Fruit fly (Drosophila melanogaster) whole organism, embryonic: ENCODE data around the gene Polr3G.

Source experiments
- CG11696 ChIP-seq: fragments of 200-800 bp; sonication (Bioruptor generic); IDR thresholded peaks from 2 replicates; pipeline ENCODE4 v1.3.6; 2022; ENCODE audit warnings: missing biosample characterization, missing genetic modification characterization
- CG12104 ChIP-seq: fragments of 200-800 bp; sonication (Bioruptor generic); optimal IDR thresholded peaks from 3 replicates; lab custom pipeline; 2016; ENCODE audit warnings: missing biosample characterization, missing genetic modification characterization
- CG1233 ChIP-seq: fragments of 200-800 bp; sonication (Bioruptor generic); optimal IDR thresholded peaks from 4 replicates; lab custom pipeline; 2018; ENCODE audit warnings: missing biosample characterization, mild to moderate bottlenecking, missing genetic modification characterization
- CG12942 ChIP-seq: fragments of 200-800 bp; sonication (Bioruptor generic); optimal IDR thresholded peaks from 3 replicates; lab custom pipeline; 2016; ENCODE audit warnings: missing biosample characterization, missing genetic modification characterization
- CG14014 ChIP-seq: fragments of 200-800 bp; sonication (Bioruptor generic); IDR thresholded peaks from 2 replicates; pipeline ENCODE4 v1.3.6; 2022; ENCODE audit warnings: missing biosample characterization, missing genetic modification characterization
- CG1529 ChIP-seq: fragments of 200-800 bp; sonication (Bioruptor generic); optimal IDR thresholded peaks from 3 replicates; lab custom pipeline; 2018; ENCODE audit warnings: missing biosample characterization, missing genetic modification characterization
- CG15696 ChIP-seq: fragments of 200-800 bp; sonication (Bioruptor generic); optimal IDR thresholded peaks from 2 replicates; lab custom pipeline; 2019; ENCODE audit warnings: missing biosample characterization, mild to moderate bottlenecking, missing genetic modification characterization, moderate library complexity
- CG1603 ChIP-seq: fragments of 200-800 bp; sonication (Bioruptor generic); optimal IDR thresholded peaks from 2 replicates; lab custom pipeline; 2019; ENCODE audit warnings: missing biosample characterization, mild to moderate bottlenecking, missing genetic modification characterization, moderate library complexity
- CG2129 ChIP-seq: fragments of 200-800 bp; sonication (Bioruptor generic); IDR thresholded peaks from 2 replicates; pipeline ENCODE4 v1.3.6; 2022; ENCODE audit warnings: missing biosample characterization, missing genetic modification characterization; ENCODE audit not compliant: partially characterized antibody
- CG2202 ChIP-seq: fragments of 200-800 bp; sonication (Bioruptor generic); optimal IDR thresholded peaks from 2 replicates; lab custom pipeline; 2018; ENCODE audit warnings: missing biosample characterization, mild to moderate bottlenecking, missing genetic modification characterization
- CG2678 ChIP-seq: fragments of 200-800 bp; sonication (Bioruptor generic); optimal IDR thresholded peaks from 3 replicates; lab custom pipeline; 2019; ENCODE audit warnings: missing biosample characterization, mild to moderate bottlenecking, missing genetic modification characterization, moderate library complexity
- CG30403 ChIP-seq: fragments of 200-800 bp; sonication (Bioruptor generic); optimal IDR thresholded peaks from 3 replicates; lab custom pipeline; 2016; ENCODE audit warnings: missing biosample characterization, missing genetic modification characterization
- CG3065 ChIP-seq: fragments of 200-800 bp; sonication (Bioruptor generic); optimal IDR thresholded peaks from 2 replicates; lab custom pipeline; 2016; ENCODE audit warnings: missing biosample characterization, missing genetic modification characterization
- CG3847 ChIP-seq: fragments of 200-800 bp; sonication (Bioruptor generic); IDR thresholded peaks from 2 replicates; pipeline ENCODE4 v1.3.6; 2022; ENCODE audit warnings: missing biosample characterization, missing genetic modification characterization
- CG4617 ChIP-seq: fragments of 200-800 bp; sonication (Bioruptor generic); optimal IDR thresholded peaks from 3 replicates; lab custom pipeline; 2016; ENCODE audit warnings: missing biosample characterization, missing genetic modification characterization, borderline replicate concordance
- CG4707 ChIP-seq: fragments of 200-800 bp; sonication (Bioruptor generic); optimal IDR thresholded peaks from 2 replicates; lab custom pipeline; 2018; ENCODE audit warnings: missing biosample characterization, mild to moderate bottlenecking, missing genetic modification characterization, moderate library complexity
- CG6791 ChIP-seq: fragments of 200-800 bp; sonication (Bioruptor generic); IDR thresholded peaks from 3 replicates; pipeline ENCODE4 v1.3.6; 2022; ENCODE audit warnings: missing biosample characterization, missing genetic modification characterization; ENCODE audit not compliant: partially characterized antibody
- CG7271 ChIP-seq: fragments of 200-800 bp; sonication (Bioruptor generic); optimal IDR thresholded peaks from 2 replicates; lab custom pipeline; 2018; ENCODE audit warnings: missing biosample characterization, mild to moderate bottlenecking, missing genetic modification characterization, moderate library complexity
- CG8290 ChIP-seq, 3 experiments: fragments of 200-800 bp; sonication (Bioruptor generic); optimal IDR thresholded peaks; 2 replicates each; lab custom pipeline; 2016 to 2019; ENCODE audit warnings: missing biosample characterization in 3 of 3, missing genetic modification characterization in 3 of 3, mild to moderate bottlenecking in 2 of 3, moderate library complexity in 1 of 3
- CG8478 ChIP-seq: fragments of >200 bp; optimal IDR thresholded peaks from 2 replicates; lab custom pipeline; 2018
- CG9817 ChIP-seq: fragments of 200-800 bp; sonication (Bioruptor generic); optimal IDR thresholded peaks from 2 replicates; lab custom pipeline; 2018; ENCODE audit warnings: missing biosample characterization, mild to moderate bottlenecking, missing genetic modification characterization, moderate library complexity
- Dref ChIP-seq: fragments of 200-800 bp; sonication (Bioruptor generic); IDR thresholded peaks from 2 replicates; pipeline ENCODE4 v1.3.6; 2022; ENCODE audit warnings: missing biosample characterization, missing genetic modification characterization
- Drgx ChIP-seq: fragments of 200-800 bp; sonication (Bioruptor generic); IDR thresholded peaks from 2 replicates; pipeline ENCODE4 v1.3.6; 2022; ENCODE audit warnings: missing biosample characterization, missing genetic modification characterization
- Ets97D ChIP-seq: fragments of 200-800 bp; sonication (Bioruptor generic); optimal IDR thresholded peaks from 3 replicates; lab custom pipeline; 2016; ENCODE audit warnings: missing biosample characterization, missing genetic modification characterization
- Fer3 ChIP-seq: fragments of 200-800 bp; sonication (Bioruptor generic); optimal IDR thresholded peaks from 2 replicates; lab custom pipeline; 2018; ENCODE audit warnings: missing biosample characterization, mild to moderate bottlenecking, missing genetic modification characterization, moderate library complexity
- Gug ChIP-seq: fragments of 200-800 bp; sonication (Bioruptor generic); IDR thresholded peaks from 4 replicates; pipeline ENCODE4 v1.3.6; 2022; ENCODE audit warnings: missing biosample characterization, missing genetic modification characterization
- H2.0 ChIP-seq: fragments of 200-800 bp; sonication (Bioruptor generic); IDR thresholded peaks from 2 replicates; pipeline ENCODE4 v1.3.6; 2022; ENCODE audit warnings: missing biosample characterization, missing genetic modification characterization
- HLH54F ChIP-seq: fragments of 200-800 bp; sonication (Bioruptor generic); optimal IDR thresholded peaks from 3 replicates; lab custom pipeline; 2016; ENCODE audit warnings: missing biosample characterization, missing genetic modification characterization
- Hmr ChIP-seq: fragments of 200-800 bp; sonication (Bioruptor generic); optimal IDR thresholded peaks from 3 replicates; lab custom pipeline; 2017; ENCODE audit warnings: mild to moderate bottlenecking, missing biosample characterization, missing genetic modification reagents, missing genetic modification characterization
- PHDP ChIP-seq: fragments of 200-800 bp; sonication (Bioruptor generic); optimal IDR thresholded peaks from 3 replicates; lab custom pipeline; 2018; ENCODE audit warnings: missing biosample characterization, mild to moderate bottlenecking, missing genetic modification characterization, moderate library complexity
- Ravus ChIP-seq: fragments of 200-800 bp; sonication (Bioruptor generic); IDR thresholded peaks from 2 replicates; pipeline ENCODE4 v1.3.6; 2022; ENCODE audit warnings: missing biosample characterization, missing genetic modification characterization
- ab ChIP-seq: fragments of 200-800 bp; sonication (Bioruptor generic); optimal IDR thresholded peaks from 2 replicates; lab custom pipeline; 2016; ENCODE audit warnings: missing biosample characterization, missing genetic modification characterization
- ac ChIP-seq: fragments of 200-800 bp; sonication (Bioruptor generic); optimal IDR thresholded peaks from 3 replicates; lab custom pipeline; 2017; ENCODE audit warnings: missing biosample characterization, mild to moderate bottlenecking, missing genetic modification characterization
- aop ChIP-seq: fragments of 200-800 bp; sonication (Bioruptor generic); IDR thresholded peaks from 2 replicates; pipeline ENCODE4 v1.3.6; 2022; ENCODE audit warnings: missing biosample characterization, missing genetic modification characterization
- ara ChIP-seq: fragments of 200-800 bp; sonication (Bioruptor generic); IDR thresholded peaks from 2 replicates; pipeline ENCODE4 v1.3.6; 2022; ENCODE audit warnings: missing biosample characterization, missing genetic modification characterization
- bcd ChIP-seq: fragments of 200-800 bp; sonication (Bioruptor generic); optimal IDR thresholded peaks from 2 replicates; lab custom pipeline; 2017; ENCODE audit warnings: missing biosample characterization, mild to moderate bottlenecking, missing genetic modification characterization
- cg ChIP-seq: fragments of 200-800 bp; sonication (Bioruptor generic); optimal IDR thresholded peaks from 3 replicates; lab custom pipeline; 2019; ENCODE audit warnings: missing biosample characterization, mild to moderate bottlenecking, missing genetic modification characterization, moderate library complexity
- crol ChIP-seq: fragments of 200-800 bp; sonication (Bioruptor generic); IDR thresholded peaks from 2 replicates; pipeline ENCODE4 v1.3.6; 2022; ENCODE audit warnings: missing biosample characterization, missing genetic modification characterization
- en ChIP-seq: fragments of 200-800 bp; sonication (Bioruptor generic); optimal IDR thresholded peaks from 2 replicates; lab custom pipeline; 2016; ENCODE audit warnings: missing biosample characterization, missing genetic modification characterization
- fd96Cb ChIP-seq: fragments of 200-800 bp; sonication (Bioruptor generic); optimal IDR thresholded peaks from 2 replicates; lab custom pipeline; 2018; ENCODE audit warnings: missing biosample characterization, mild to moderate bottlenecking, missing genetic modification characterization, moderate library complexity
- gce ChIP-seq: fragments of 200-800 bp; sonication (Bioruptor generic); IDR thresholded peaks from 3 replicates; pipeline ENCODE4 v1.3.6; 2022; ENCODE audit warnings: missing biosample characterization, missing genetic modification characterization
- ind ChIP-seq: fragments of 200-800 bp; sonication (Bioruptor generic); optimal IDR thresholded peaks from 3 replicates; lab custom pipeline; 2016; ENCODE audit warnings: missing biosample characterization, missing genetic modification characterization
- lilli ChIP-seq: fragments of 200-800 bp; sonication (Bioruptor generic); optimal IDR thresholded peaks from 3 replicates; lab custom pipeline; 2016; ENCODE audit warnings: missing biosample characterization, missing genetic modification characterization
- mam ChIP-seq: fragments of 200-800 bp; sonication (Bioruptor generic); optimal IDR thresholded peaks from 3 replicates; lab custom pipeline; 2016; ENCODE audit warnings: missing biosample characterization, missing genetic modification characterization
- onecut ChIP-seq: fragments of 200-800 bp; sonication (Bioruptor generic); IDR thresholded peaks from 2 replicates; pipeline ENCODE4 v1.3.6; 2022; ENCODE audit warnings: missing biosample characterization, missing genetic modification characterization
- p53 ChIP-seq: fragments of 200-800 bp; sonication (Bioruptor generic); optimal IDR thresholded peaks from 2 replicates; lab custom pipeline; 2016; ENCODE audit warnings: missing biosample characterization, missing genetic modification characterization
- pb ChIP-seq: fragments of 200-800 bp; sonication (Bioruptor generic); optimal IDR thresholded peaks from 3 replicates; lab custom pipeline; 2016; ENCODE audit warnings: missing biosample characterization, missing genetic modification characterization
- run ChIP-seq: fragments of 200-800 bp; sonication (Bioruptor generic); optimal IDR thresholded peaks from 3 replicates; lab custom pipeline; 2018; ENCODE audit warnings: missing biosample characterization, mild to moderate bottlenecking, missing genetic modification characterization
- tna ChIP-seq: fragments of 200-800 bp; sonication (Bioruptor generic); IDR thresholded peaks from 2 replicates; pipeline ENCODE4 v1.3.6; 2022; ENCODE audit warnings: missing biosample characterization, missing genetic modification characterization; ENCODE audit not compliant: partially characterized antibody
- vvl ChIP-seq: fragments of 200-800 bp; sonication (Bioruptor generic); IDR thresholded peaks from 2 replicates; pipeline ENCODE4 v1.3.6; 2022; ENCODE audit warnings: missing biosample characterization, missing genetic modification characterization
- zen ChIP-seq: fragments of 200-800 bp; sonication (Bioruptor generic); optimal IDR thresholded peaks from 3 replicates; lab custom pipeline; 2018; ENCODE audit warnings: missing biosample characterization, mild to moderate bottlenecking, missing genetic modification characterization, moderate library complexity

The Polr3G gene

dm6 chr3L:17419103-17419741, 7.7 kb downstream of the Polr3G start (continued):
- TF ChIP-seq CG14014 (GFP tag; lab: Robert Waterston, UW) (peak; percentile 9; the same call in 1 of the 2 replicates), CG1233 (GFP tag; lab: Kevin White, UChicago) (no peak), CG4617 (GFP tag; lab: Kevin White, UChicago) (no peak), CG7271 (tag; lab: Kevin White, UChicago) (peak; percentile 56), CG8290 (GFP tag; optimal IDR thresholded peaks at IDR 0.05; lab: Kevin White, UChicago) (no peak), CG8290 (tag; optimal IDR thresholded peaks at IDR 0.05; lab: Kevin White, UChicago) (peak in 1 of 2 experiments; percentile 41), run (tag; lab: Kevin White, UChicago) (no peak), mam (no peak), gce (GFP tag; lab: Robert Waterston, UW) (no peak), en (no peak), lilli (GFP tag; lab: Kevin White, UChicago) (no peak), tna (GFP tag; lab: Robert Waterston, UW) (no peak), Dref (GFP tag; lab: Robert Waterston, UW) (no peak), H2.0 (GFP tag; lab: Robert Waterston, UW) (no peak), crol (GFP tag; lab: Robert Waterston, UW) (no peak; the same call in 1 of the 2 replicates), aop (GFP tag; lab: Robert Waterston, UW) (no peak), onecut (0 out of 2 replicates have a peak, but pooled peaks have one; percentile 22), CG3065 (GFP tag; lab: Kevin White, UChicago) (no peak), ac (peak; percentile 58), CG9817 (tag; lab: Kevin White, UChicago) (no peak), Gug (GFP tag; lab: Robert Waterston, UW) (no peak), CG15696 (tag; lab: Kevin White, UChicago) (peak; percentile 40), CG4707 (no peak), zen (tag; lab: Kevin White, UChicago) (peak; percentile 46), Ravus (GFP tag; lab: Robert Waterston, UW) (no peak), cg (GFP tag; lab: Kevin White, UChicago) (no peak), CG12942 (no peak), Drgx (GFP tag; lab: Robert Waterston, UW) (0 out of 2 replicates have a peak, but pooled peaks have one; percentile 32), vvl (no peak), CG8478 (lab: Kevin White, UChicago) (no peak), ind (no peak), CG2678 (tag; lab: Kevin White, UChicago) (peak; percentile 9), CG11696 (GFP tag; lab: Robert Waterston, UW) (no peak), bcd (GFP tag; lab: Kevin White, UChicago) (no peak), CG2202 (tag; lab: Kevin White, UChicago) (no peak), pb (GFP tag; lab: Kevin White, UChicago) (no peak), Fer3 (tag; lab: Kevin White, UChicago) (no peak), HLH54F (GFP tag; lab: Kevin White, UChicago) (no peak), ara (GFP tag; lab: Robert Waterston, UW) (no peak), CG6791 (GFP tag; lab: Robert Waterston, UW) (no peak), PHDP (tag; lab: Kevin White, UChicago) (peak; percentile 7), CG1529 (GFP tag; lab: Kevin White, UChicago) (no peak), Hmr (peak; percentile 9), p53 (GFP tag; lab: Kevin White, UChicago) (no peak), CG3847 (GFP tag; lab: Robert Waterston, UW) (no peak), Ets97D (GFP tag; lab: Kevin White, UChicago) (no peak), CG2129 (GFP tag; lab: Robert Waterston, UW) (no peak), CG30403 (GFP tag; lab: Kevin White, UChicago) (no peak), ab (GFP tag; lab: Kevin White, UChicago) (no peak), CG1603 (tag; lab: Kevin White, UChicago) (peak; percentile 27), fd96Cb (tag; lab: Kevin White, UChicago) (no peak), CG12104 (no peak)
